Fruit fly (Drosophila melanogaster) whole organism, embryonic: ENCODE results near the gene CG16957.

Source experiments
- Bdp1 ChIP-seq: fragments of 200-800 bp; sonication (Bioruptor generic); optimal IDR thresholded peaks from 3 replicates; lab custom pipeline; 2016; ENCODE audit warnings: missing biosample characterization, missing genetic modification characterization
- Bgb ChIP-seq: fragments of 200-800 bp; sonication (Bioruptor generic); IDR thresholded peaks from 2 replicates; pipeline ENCODE4 v1.3.6; 2022; ENCODE audit warnings: missing biosample characterization, missing genetic modification characterization; ENCODE audit not compliant: partially characterized antibody
- CG10654 ChIP-seq: fragments of 200-800 bp; sonication (Bioruptor generic); optimal IDR thresholded peaks from 2 replicates; lab custom pipeline; 2016; ENCODE audit warnings: missing biosample characterization, missing genetic modification characterization
- CG11093 ChIP-seq: fragments of 200-800 bp; sonication (Bioruptor generic); IDR thresholded peaks from 3 replicates; pipeline ENCODE4 v1.3.6; 2022; ENCODE audit warnings: missing biosample characterization, missing genetic modification characterization
- CG12071 ChIP-seq: fragments of 200-800 bp; sonication (Bioruptor generic); optimal IDR thresholded peaks from 3 replicates; lab custom pipeline; 2018; ENCODE audit warnings: missing biosample characterization, mild to moderate bottlenecking, missing genetic modification characterization
- CG13123 ChIP-seq: fragments of 200-800 bp; sonication (Bioruptor generic); optimal IDR thresholded peaks from 2 replicates; lab custom pipeline; 2016; ENCODE audit warnings: missing biosample characterization, missing genetic modification characterization
- CG13424 ChIP-seq: fragments of 200-800 bp; sonication (Bioruptor generic); optimal IDR thresholded peaks from 2 replicates; lab custom pipeline; 2019; ENCODE audit warnings: missing biosample characterization, mild to moderate bottlenecking, missing genetic modification characterization, moderate library complexity
- CG14710 ChIP-seq: fragments of 200-800 bp; sonication (Bioruptor generic); optimal IDR thresholded peaks from 3 replicates; lab custom pipeline; 2019; ENCODE audit warnings: missing biosample characterization, mild to moderate bottlenecking, missing genetic modification characterization, moderate library complexity
- CG15696 ChIP-seq: fragments of 200-800 bp; sonication (Bioruptor generic); optimal IDR thresholded peaks from 2 replicates; lab custom pipeline; 2019; ENCODE audit warnings: missing biosample characterization, mild to moderate bottlenecking, missing genetic modification characterization, moderate library complexity
- CG16815 ChIP-seq: fragments of 200-800 bp; sonication (Bioruptor generic); optimal IDR thresholded peaks from 3 replicates; lab custom pipeline; 2017; ENCODE audit warnings: missing biosample characterization, mild to moderate bottlenecking, missing genetic modification characterization
- CG17186 ChIP-seq: fragments of 200-800 bp; sonication (Bioruptor generic); optimal IDR thresholded peaks from 3 replicates; lab custom pipeline; 2017; ENCODE audit warnings: missing biosample characterization, missing genetic modification reagents, missing genetic modification characterization
- CG18011 ChIP-seq: fragments of 200-800 bp; sonication (Bioruptor generic); optimal IDR thresholded peaks from 2 replicates; lab custom pipeline; 2017; ENCODE audit warnings: missing biosample characterization, missing genetic modification characterization, mild to moderate bottlenecking, moderate library complexity, missing genotype
- CG30403 ChIP-seq: fragments of 200-800 bp; sonication (Bioruptor generic); optimal IDR thresholded peaks from 3 replicates; lab custom pipeline; 2016; ENCODE audit warnings: missing biosample characterization, missing genetic modification characterization
- CG31365 ChIP-seq: fragments of 200-800 bp; sonication (Bioruptor generic); optimal IDR thresholded peaks from 2 replicates; lab custom pipeline; 2018; ENCODE audit warnings: missing biosample characterization, mild to moderate bottlenecking, missing genetic modification characterization
- CG4282 ChIP-seq: fragments of 200-800 bp; sonication (Bioruptor generic); optimal IDR thresholded peaks from 2 replicates; lab custom pipeline; 2016; ENCODE audit warnings: missing biosample characterization, missing genetic modification characterization
- CG4617 ChIP-seq: fragments of 200-800 bp; sonication (Bioruptor generic); optimal IDR thresholded peaks from 3 replicates; lab custom pipeline; 2016; ENCODE audit warnings: missing biosample characterization, missing genetic modification characterization, borderline replicate concordance
- CG7928 ChIP-seq: fragments of 200-800 bp; sonication (Bioruptor generic); optimal IDR thresholded peaks from 2 replicates; lab custom pipeline; 2017; ENCODE audit warnings: missing biosample characterization, mild to moderate bottlenecking, missing genetic modification characterization
- CG8765 ChIP-seq: fragments of 200-800 bp; sonication (Bioruptor generic); IDR thresholded peaks from 2 replicates; pipeline ENCODE4 v1.3.6; 2022; ENCODE audit warnings: missing biosample characterization, missing genetic modification characterization
- Dbx ChIP-seq: fragments of 200-800 bp; sonication (Bioruptor generic); IDR thresholded peaks from 3 replicates; pipeline ENCODE4 v1.3.6; 2022; ENCODE audit warnings: missing biosample characterization, missing genetic modification characterization
- Dfd ChIP-seq, 2 experiments: fragments of >200 bp; optimal IDR thresholded peaks; 2 replicates each; lab custom pipeline; 2017; ENCODE audit warnings: missing biosample characterization in 2 of 2, missing genetic modification characterization in 2 of 2
- Doc2 ChIP-seq: fragments of 200-800 bp; sonication (Bioruptor generic); IDR thresholded peaks from 2 replicates; pipeline ENCODE4 v1.3.6; 2022; ENCODE audit warnings: missing biosample characterization, missing genetic modification characterization
- Fer1 ChIP-seq: fragments of 200-800 bp; sonication (Bioruptor generic); optimal IDR thresholded peaks from 2 replicates; lab custom pipeline; 2017; ENCODE audit warnings: missing biosample characterization, mild to moderate bottlenecking, missing genetic modification characterization
- Hr51 ChIP-seq, 2 experiments: fragments of 200-800 bp; sonication (Bioruptor generic); optimal IDR thresholded peaks; 2 replicates in 1 of 2; 3 replicates in 1 of 2; lab custom pipeline; 2016 to 2018; ENCODE audit warnings: missing biosample characterization in 2 of 2, missing genetic modification characterization in 2 of 2, mild to moderate bottlenecking in 1 of 2, moderate library complexity in 1 of 2
- Hr78 ChIP-seq, 2 experiments: fragments of 200-800 bp in 1 of 2; fragments of >200 bp in 1 of 2; sonication (Bioruptor generic) in 1 of 2; optimal IDR thresholded peaks; 2 replicates each; lab custom pipeline; 2017 to 2019; ENCODE audit warnings: missing biosample characterization in 2 of 2, missing genetic modification characterization in 2 of 2, mild to moderate bottlenecking in 1 of 2, moderate library complexity in 1 of 2
- Med ChIP-seq: fragments of 200-800 bp; sonication (Bioruptor generic); peaks from one replicate; lab custom pipeline; 2016; ENCODE audit warnings: missing biosample characterization, missing genetic modification characterization, mild to moderate bottlenecking, inconsistent platforms, moderate library complexity
- Meics ChIP-seq: fragments of 200-800 bp; sonication (Bioruptor generic); optimal IDR thresholded peaks from 2 replicates; lab custom pipeline; 2017; ENCODE audit warnings: missing biosample characterization, mild to moderate bottlenecking, missing genetic modification characterization
- Spps ChIP-seq: fragments of 200-800 bp; sonication (Bioruptor generic); optimal IDR thresholded peaks from 2 replicates; lab custom pipeline; 2018; ENCODE audit warnings: missing biosample characterization, mild to moderate bottlenecking, missing genetic modification characterization
- Sry-β ChIP-seq: fragments of 200-800 bp; sonication (Bioruptor generic); optimal IDR thresholded peaks from 2 replicates; lab custom pipeline; 2018; ENCODE audit warnings: missing biosample characterization, mild to moderate bottlenecking, missing genetic modification characterization, moderate library complexity
- Ssrp ChIP-seq: fragments of 200-800 bp; sonication (Bioruptor generic); optimal IDR thresholded peaks from 2 replicates; lab custom pipeline; 2018; ENCODE audit warnings: missing biosample characterization, mild to moderate bottlenecking, missing genetic modification characterization, moderate library complexity
- TFAM ChIP-seq: fragments of 200-800 bp; sonication (Bioruptor generic); optimal IDR thresholded peaks from 2 replicates; lab custom pipeline; 2017; ENCODE audit warnings: missing biosample characterization, missing genetic modification characterization, inconsistent platforms
- Tbp ChIP-seq: fragments of >200 bp; optimal IDR thresholded peaks from 2 replicates; lab custom pipeline; 2018; ENCODE audit warnings: missing biosample characterization, missing genetic modification characterization
- YL-1 ChIP-seq: fragments of 200-800 bp; sonication (Bioruptor generic); optimal IDR thresholded peaks from 3 replicates; lab custom pipeline; 2017; ENCODE audit warnings: missing biosample characterization, mild to moderate bottlenecking, missing genetic modification characterization
- az2 ChIP-seq: fragments of 200-800 bp; sonication (Bioruptor generic); optimal IDR thresholded peaks from 3 replicates; lab custom pipeline; 2016; ENCODE audit warnings: missing biosample characterization, missing genetic modification characterization
- bbx ChIP-seq: fragments of 200-800 bp; sonication (Bioruptor generic); IDR thresholded peaks from 2 replicates; pipeline ENCODE4 v1.3.6; 2022; ENCODE audit warnings: missing biosample characterization, missing genetic modification characterization; ENCODE audit not compliant: partially characterized antibody
- chinmo ChIP-seq: fragments of 200-800 bp; sonication (Bioruptor generic); IDR thresholded peaks from 4 replicates; pipeline ENCODE4 v1.3.6; 2022; ENCODE audit warnings: missing biosample characterization, missing genetic modification characterization; ENCODE audit not compliant: partially characterized antibody
- corto ChIP-seq: fragments of 200-800 bp; sonication (Bioruptor generic); optimal IDR thresholded peaks from 2 replicates; lab custom pipeline; 2016; ENCODE audit warnings: missing biosample characterization, mild to moderate bottlenecking, missing genetic modification characterization, moderate library complexity
- cwo ChIP-seq: fragments of 200-800 bp; sonication (Bioruptor generic); optimal IDR thresholded peaks from 3 replicates; lab custom pipeline; 2017; ENCODE audit warnings: missing biosample characterization, missing genetic modification characterization, mild to moderate bottlenecking, moderate library complexity, missing genetic modification reagents
- da ChIP-seq: fragments of 200-800 bp; sonication (Bioruptor generic); optimal IDR thresholded peaks from 2 replicates; lab custom pipeline; 2016; ENCODE audit warnings: missing biosample characterization, missing genetic modification characterization
- dati ChIP-seq: fragments of 200-800 bp; sonication (Bioruptor generic); IDR thresholded peaks from 2 replicates; pipeline ENCODE4 v1.3.6; 2022; ENCODE audit warnings: missing biosample characterization, missing genetic modification characterization
- emc ChIP-seq: fragments of 200-800 bp; sonication (Bioruptor generic); optimal IDR thresholded peaks from 2 replicates; lab custom pipeline; 2016; ENCODE audit warnings: missing biosample characterization, missing genetic modification characterization
- lov ChIP-seq, 2 experiments: fragments of 200-800 bp in 1 of 2; fragments of >200 bp in 1 of 2; sonication (Bioruptor generic) in 1 of 2; IDR thresholded peaks in 1 of 2; optimal IDR thresholded peaks in 1 of 2; 2 replicates in 1 of 2; 3 replicates in 1 of 2; pipeline versions ENCODE4 v1.3.6 to Lab custom; 2017 to 2022; ENCODE audit warnings: missing biosample characterization in 1 of 2, missing genetic modification characterization in 1 of 2
- mam ChIP-seq: fragments of 200-800 bp; sonication (Bioruptor generic); optimal IDR thresholded peaks from 3 replicates; lab custom pipeline; 2016; ENCODE audit warnings: missing biosample characterization, missing genetic modification characterization
- nom ChIP-seq: fragments of 200-800 bp; sonication (Bioruptor generic); optimal IDR thresholded peaks from 2 replicates; lab custom pipeline; 2017; ENCODE audit warnings: missing biosample characterization, missing genetic modification characterization, mild to moderate bottlenecking, moderate library complexity, missing genetic modification reagents
- onecut ChIP-seq: fragments of 200-800 bp; sonication (Bioruptor generic); IDR thresholded peaks from 2 replicates; pipeline ENCODE4 v1.3.6; 2022; ENCODE audit warnings: missing biosample characterization, missing genetic modification characterization
- otp ChIP-seq: fragments of 200-800 bp; sonication (Bioruptor generic); IDR thresholded peaks from 3 replicates; pipeline ENCODE4, ENCODE4 v1.3.6; 2022; ENCODE audit warnings: missing biosample characterization, missing genetic modification characterization
- p53 ChIP-seq: fragments of 200-800 bp; sonication (Bioruptor generic); optimal IDR thresholded peaks from 2 replicates; lab custom pipeline; 2016; ENCODE audit warnings: missing biosample characterization, missing genetic modification characterization
- pros ChIP-seq: fragments of 200-800 bp; sonication (Bioruptor generic); optimal IDR thresholded peaks from 3 replicates; lab custom pipeline; 2019; ENCODE audit warnings: missing biosample characterization, mild to moderate bottlenecking, missing genetic modification characterization, moderate library complexity
- seq ChIP-seq: fragments of 200-800 bp; sonication (Bioruptor generic); IDR thresholded peaks from 2 replicates; pipeline ENCODE4 v1.3.6; 2022; ENCODE audit warnings: missing biosample characterization, missing genetic modification characterization
- tna ChIP-seq: fragments of 200-800 bp; sonication (Bioruptor generic); IDR thresholded peaks from 2 replicates; pipeline ENCODE4 v1.3.6; 2022; ENCODE audit warnings: missing biosample characterization, missing genetic modification characterization; ENCODE audit not compliant: partially characterized antibody
- vfl ChIP-seq: fragments of 200-800 bp; sonication (Bioruptor generic); optimal IDR thresholded peaks from 2 replicates; lab custom pipeline; 2016; ENCODE audit warnings: missing biosample characterization, missing genetic modification characterization

Gene CG16957

DNA sequence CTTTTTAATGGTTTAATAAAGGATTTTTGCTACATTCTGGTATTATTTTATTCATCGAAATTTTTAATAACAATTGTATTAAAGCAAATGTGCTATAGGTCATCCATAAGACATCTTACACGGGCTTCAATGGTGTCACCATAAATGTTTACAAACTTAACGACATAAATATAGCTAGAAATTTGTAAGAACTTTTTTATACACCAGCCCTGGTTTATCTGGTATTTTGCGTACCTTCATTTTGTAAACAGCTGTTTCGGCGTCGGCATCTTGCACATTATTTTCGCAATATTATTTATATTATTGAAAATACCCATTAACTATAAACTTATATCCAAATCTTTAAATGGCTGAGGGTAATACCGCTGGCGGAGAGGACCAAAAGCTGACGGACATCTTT, 28.6 kb downstream of the CG16957 start, which contains the start of gene Tap42 (continued):
- no peak for TF ChIP-seq CG4282
- TF ChIP-seq CG18011 (GFP tag; lab: Kevin White, UChicago): no peak
- no peak for TF ChIP-seq Dbx (GFP tag; lab: Robert Waterston, UW)
- no peak for TF ChIP-seq CG8765 (GFP tag; lab: Robert Waterston, UW)
- no peak for TF ChIP-seq Bdp1 (GFP tag; lab: Kevin White, UChicago)
- TF ChIP-seq bbx (GFP tag; lab: Robert Waterston, UW): no peak
- TF ChIP-seq CG31365 (tag; lab: Kevin White, UChicago): no peak
- TF ChIP-seq cwo (GFP tag; lab: Kevin White, UChicago): no peak
- peak; percentile 36 for TF ChIP-seq CG30403 (GFP tag; lab: Kevin White, UChicago)
- no peak for TF ChIP-seq CG12071 (GFP tag; lab: Kevin White, UChicago)
- TF ChIP-seq emc (GFP tag; lab: Kevin White, UChicago): no peak
- no peak for TF ChIP-seq CG11093 (GFP tag; lab: Robert Waterston, UW)
- TF ChIP-seq Dfd (GFP tag; optimal IDR thresholded peaks at IDR 0.05; lab: Kevin White, UChicago): no peak
- TF ChIP-seq YL-1 (GFP tag; lab: Kevin White, UChicago): no peak
- peak; percentile 11 for TF ChIP-seq CG15696 (tag; lab: Kevin White, UChicago)
- TF ChIP-seq TFAM: no peak
- peak; percentile 52 for TF ChIP-seq Fer1 (GFP tag; lab: Kevin White, UChicago)
- TF ChIP-seq lov (optimal IDR thresholded peaks at IDR 0.05; lab: Kevin White, UChicago): no peak
- TF ChIP-seq lov (GFP tag; IDR thresholded peaks at IDR 0.05; lab: Robert Waterston, UW): no peak
- TF ChIP-seq Meics (GFP tag; lab: Kevin White, UChicago): peak; percentile 20
- no peak for TF ChIP-seq chinmo (GFP tag; lab: Robert Waterston, UW)
- peak; percentile 46 for TF ChIP-seq CG14710 (tag; lab: Kevin White, UChicago)
- TF ChIP-seq Hr51 (GFP tag; optimal IDR thresholded peaks at IDR 0.05; lab: Kevin White, UChicago): peak in 1 of 2 experiments; percentile 17
- TF ChIP-seq onecut (GFP tag; lab: Robert Waterston, UW): no peak
- TF ChIP-seq CG7928 (GFP tag; lab: Kevin White, UChicago): peak; percentile 89
- TF ChIP-seq p53 (GFP tag; lab: Kevin White, UChicago): no peak
- no peak for TF ChIP-seq pros (GFP tag; lab: Kevin White, UChicago)
- TF ChIP-seq tna: no peak
- TF ChIP-seq corto (GFP tag; lab: Kevin White, UChicago): no peak
- TF ChIP-seq CG16815 (GFP tag; lab: Kevin White, UChicago): no peak
- TF ChIP-seq Ssrp: no peak
- no peak for TF ChIP-seq otp (GFP tag; lab: Robert Waterston, UW)
- TF ChIP-seq Bgb (GFP tag; lab: Robert Waterston, UW): no peak
- no peak for TF ChIP-seq da (GFP tag; lab: Kevin White, UChicago)
- peak; percentile 86 for TF ChIP-seq Med (GFP tag; lab: Kevin White, UChicago)
- no peak for TF ChIP-seq nom
- no peak for TF ChIP-seq Spps (tag; lab: Kevin White, UChicago)
- TF ChIP-seq CG17186 (GFP tag; lab: Kevin White, UChicago): no peak
- TF ChIP-seq Sry-β: peak; percentile 79
- no peak for TF ChIP-seq mam
- TF ChIP-seq vfl (GFP tag; lab: Kevin White, UChicago): no peak
- TF ChIP-seq CG13123: no peak
- no peak for TF ChIP-seq Tbp (GFP tag; lab: Kevin White, UChicago)
- no peak for TF ChIP-seq CG10654 (GFP tag; lab: Kevin White, UChicago)
- TF ChIP-seq az2 (GFP tag; lab: Kevin White, UChicago): peak; percentile 20
- TF ChIP-seq CG4617 (GFP tag; lab: Kevin White, UChicago): no peak
- TF ChIP-seq CG13424: peak; percentile 49
- TF ChIP-seq seq (GFP tag; lab: Robert Waterston, UW): no peak
- no peak for TF ChIP-seq Doc2
- TF ChIP-seq dati (GFP tag; lab: Robert Waterston, UW): no peak
- no peak for TF ChIP-seq Hr78 (GFP tag; optimal IDR thresholded peaks at IDR 0.05; lab: Kevin White, UChicago)
